Worm (Caenorhabditis elegans) whole organism, L4/young adult: ENCODE data around the gene F01E11.3.

Experiments used
- W03F9.2 ChIP-seq: fragments of 150-350 bp; optimal IDR thresholded peaks from 2 replicates; lab custom pipeline; 2014; ENCODE audit warnings: missing biosample characterization, missing genetic modification characterization
- dao-5 ChIP-seq: sonication (generic microtip); optimal IDR thresholded peaks from 2 replicates; lab custom pipeline; 2016; ENCODE audit warnings: missing genotype, missing genetic modification characterization, moderate library complexity, missing compliant biosample characterization
- him-1 ChIP-seq: sonication (generic microtip); optimal IDR thresholded peaks from 2 replicates; lab custom pipeline; 2016; ENCODE audit warnings: missing genotype, missing genetic modification reagents, missing genetic modification characterization, missing compliant biosample characterization

F01E11.3 gene

DNA sequence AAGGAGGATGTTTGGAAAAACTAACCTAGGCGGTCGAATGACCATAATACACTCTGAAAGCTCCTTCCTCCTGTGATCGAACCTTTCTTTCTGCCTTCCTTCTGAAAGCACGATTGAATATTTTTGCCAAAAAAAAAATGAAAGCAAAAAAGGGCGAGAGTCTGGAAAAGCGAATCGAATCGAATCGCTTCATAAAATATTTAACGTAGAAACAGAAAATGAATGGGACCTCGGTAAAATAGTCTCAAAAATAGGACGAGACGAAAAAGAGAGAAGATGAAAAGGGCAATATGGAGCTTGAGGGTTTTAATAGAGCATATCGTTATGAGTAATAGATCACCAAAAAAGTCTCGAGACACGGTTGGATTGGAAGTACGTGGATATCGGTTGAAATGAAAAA is 10.9 kb upstream of the F01E11.3 start, which contains the start of gene inx-1:
Gene inx-1 (minus strand): TSS at position 101 of the 400 bp plus-strand sequence.
- TF ChIP-seq W03F9.2 (no peak), dao-5 (tag; lab: Kevin White, UChicago) (no peak), him-1 (tag; lab: Kevin White, UChicago) (no peak)

DNA sequence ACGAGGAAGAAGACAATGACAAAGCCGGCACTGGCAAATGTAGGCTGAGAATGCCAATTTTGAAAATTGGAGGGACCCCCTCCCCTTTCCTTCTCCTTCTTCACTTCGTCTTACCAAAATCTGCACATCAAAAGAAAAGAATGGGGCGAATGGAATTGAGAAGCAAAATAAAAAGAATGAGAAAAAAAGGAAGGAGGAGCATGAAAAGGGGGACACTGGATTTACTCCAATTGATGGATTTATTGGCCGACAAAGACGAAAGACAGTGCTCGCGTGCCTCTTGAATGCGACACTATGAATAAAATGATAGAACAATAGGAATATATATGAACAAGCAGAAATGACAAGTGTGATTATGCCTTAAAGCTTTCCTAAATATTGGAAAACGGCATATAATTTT is 8.2 kb upstream of the F01E11.3 start:
- no peak for TF ChIP-seq dao-5 (tag; lab: Kevin White, UChicago)
- no peak for TF ChIP-seq him-1 (tag; lab: Kevin White, UChicago)
- TF ChIP-seq W03F9.2: no peak

DNA sequence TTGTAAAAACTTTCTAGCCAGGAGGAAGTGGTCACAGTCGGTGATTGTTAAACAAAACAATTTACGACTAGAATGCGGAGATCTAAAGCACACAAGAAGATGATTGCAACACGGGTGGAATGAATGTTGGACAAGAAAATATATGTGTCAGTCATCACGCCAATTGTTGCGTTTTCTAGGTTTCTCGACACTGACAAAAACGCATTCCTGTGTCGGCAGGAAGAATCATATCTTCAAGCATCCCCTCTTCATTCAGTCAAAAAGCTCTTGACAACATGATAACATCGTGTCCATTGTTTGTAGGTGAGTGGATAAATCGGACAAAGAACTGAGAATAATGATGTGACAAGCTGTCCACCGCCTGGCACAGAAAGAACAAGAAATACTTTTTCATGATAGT is 7.6 kb upstream of the F01E11.3 start:
- TF ChIP-seq him-1 (tag; lab: Kevin White, UChicago) (no peak), dao-5 (tag; lab: Kevin White, UChicago) (no peak), W03F9.2 (no peak)

DNA sequence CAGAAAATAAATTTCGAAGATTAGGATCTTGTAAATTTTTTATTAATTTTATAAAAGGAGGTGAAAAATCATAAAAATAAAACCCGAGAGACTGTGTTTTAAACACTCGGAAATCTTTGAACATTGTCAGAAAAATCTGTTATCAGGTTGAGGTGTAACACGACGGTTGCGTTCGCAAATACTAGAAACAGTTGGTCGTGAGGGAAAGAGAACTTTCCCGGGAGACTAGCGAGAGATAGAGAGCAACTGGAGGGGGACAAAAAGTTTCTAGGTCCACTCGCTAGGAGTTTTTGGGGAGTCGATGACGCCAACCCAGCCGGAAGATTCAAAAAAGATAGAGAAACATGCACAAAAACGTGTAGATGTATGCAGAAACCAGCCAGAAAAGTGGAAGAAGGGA is 4.8 kb upstream of the F01E11.3 start:
- TF ChIP-seq dao-5 (tag; lab: Kevin White, UChicago) (no peak), him-1 (tag; lab: Kevin White, UChicago) (no peak), W03F9.2 (no peak)

DNA sequence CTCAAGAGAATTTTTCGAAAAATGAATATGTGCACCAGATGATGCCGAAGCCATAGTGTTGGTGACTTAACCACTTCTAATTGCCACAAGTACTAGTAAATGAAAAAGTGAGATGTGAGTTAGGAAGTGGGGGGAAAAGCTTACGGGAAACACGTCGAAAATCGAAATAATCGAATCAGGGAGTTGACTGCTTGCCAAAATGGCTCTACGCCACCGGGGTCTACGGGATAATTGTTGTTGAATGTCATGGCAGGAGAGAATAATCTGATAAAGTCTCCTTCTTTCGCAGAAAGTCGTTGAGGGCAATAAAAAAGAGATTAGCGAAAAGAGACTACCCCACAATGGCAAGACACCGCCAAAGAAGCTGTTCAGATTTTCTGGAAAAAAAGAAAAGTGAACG is 3.3 kb upstream of the F01E11.3 start:
- no peak for TF ChIP-seq dao-5 (tag; lab: Kevin White, UChicago)
- TF ChIP-seq him-1 (tag; lab: Kevin White, UChicago): no peak
- no peak for TF ChIP-seq W03F9.2

DNA sequence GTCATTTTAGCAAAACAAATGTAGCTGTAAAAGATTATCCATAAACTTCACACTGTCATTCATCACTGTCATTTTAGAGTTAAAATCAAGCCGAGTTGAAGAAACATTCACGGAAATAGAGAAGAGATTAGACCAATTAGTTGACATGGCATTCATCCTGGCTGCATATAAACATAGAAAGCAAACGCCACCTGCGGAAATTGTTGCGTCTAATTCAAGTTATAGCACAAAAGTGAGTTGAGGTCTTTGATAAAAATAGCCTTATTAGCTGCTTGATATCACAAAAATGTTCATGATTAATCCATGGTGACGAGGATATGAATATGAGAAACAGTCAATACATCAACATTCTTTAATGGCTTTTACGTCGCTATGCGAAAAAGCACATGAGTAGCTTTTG is 1.4 kb downstream of the F01E11.3 start:
- TF ChIP-seq him-1 (tag; lab: Kevin White, UChicago) (no peak), dao-5 (tag; lab: Kevin White, UChicago) (no peak), W03F9.2 (no peak)

DNA sequence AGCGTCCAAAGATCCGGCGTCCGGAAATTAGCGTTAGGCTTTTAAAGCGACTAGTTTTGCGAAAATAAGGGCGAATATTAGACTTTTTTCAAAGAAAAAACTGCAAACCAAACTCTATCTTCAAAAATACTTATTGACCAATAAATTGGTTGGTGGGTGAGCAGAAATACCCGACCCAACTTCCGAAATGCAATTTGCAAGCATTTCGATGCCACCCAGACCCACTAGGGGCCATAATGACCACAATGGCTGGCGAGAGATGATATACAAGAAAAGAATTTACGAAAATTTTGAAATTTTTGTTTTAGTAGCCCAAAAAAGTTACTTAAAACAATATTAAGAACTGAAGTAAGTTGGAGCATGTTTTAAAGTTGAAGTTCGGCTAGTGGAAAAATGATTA is 3.0 kb downstream of the F01E11.3 start:
- no peak for TF ChIP-seq him-1 (tag; lab: Kevin White, UChicago)

DNA sequence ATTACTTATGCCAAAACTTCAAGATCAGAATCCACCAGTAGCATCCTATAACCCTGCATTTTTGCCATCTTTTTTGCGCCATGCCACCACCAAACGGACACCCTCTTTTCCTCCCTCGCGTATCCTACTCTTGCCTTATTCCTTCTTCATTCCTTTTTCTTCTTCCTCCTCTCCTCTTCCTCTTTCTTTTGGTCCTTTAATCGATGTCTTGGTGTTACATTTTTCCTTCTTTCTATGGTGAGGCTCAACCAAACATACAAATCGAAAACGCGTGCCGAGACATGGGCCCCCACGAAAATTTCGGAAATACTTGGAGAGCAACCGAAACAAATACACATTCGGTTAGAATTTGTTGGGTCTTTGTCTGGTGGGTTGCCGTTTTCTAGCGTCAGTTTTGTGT is 4.1 kb downstream of the F01E11.3 start:
- TF ChIP-seq W03F9.2 (no peak), dao-5 (tag; lab: Kevin White, UChicago) (no peak), him-1 (tag; lab: Kevin White, UChicago) (no peak)

DNA sequence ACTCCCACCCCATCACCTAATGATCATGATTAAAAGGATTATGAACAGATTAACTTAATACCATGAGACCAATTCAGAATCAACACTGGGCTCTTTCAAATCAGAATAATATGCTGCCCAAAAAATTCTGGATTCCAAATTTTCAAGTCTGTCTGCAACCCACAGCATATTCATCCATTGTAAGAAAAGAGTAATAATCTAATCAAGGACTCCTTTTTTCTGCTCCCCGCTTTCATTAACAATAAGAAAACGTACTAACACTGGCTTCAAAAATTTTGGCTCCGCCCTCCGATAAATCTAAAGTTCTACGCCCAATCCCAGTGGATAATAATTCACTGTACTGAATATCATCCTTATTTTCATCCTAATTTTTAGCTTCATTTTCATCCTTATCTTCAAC is 21.1 kb downstream of the F01E11.3 start:
- no peak for TF ChIP-seq dao-5 (tag; lab: Kevin White, UChicago)
- TF ChIP-seq him-1 (tag; lab: Kevin White, UChicago): no peak
- TF ChIP-seq W03F9.2: no peak

DNA sequence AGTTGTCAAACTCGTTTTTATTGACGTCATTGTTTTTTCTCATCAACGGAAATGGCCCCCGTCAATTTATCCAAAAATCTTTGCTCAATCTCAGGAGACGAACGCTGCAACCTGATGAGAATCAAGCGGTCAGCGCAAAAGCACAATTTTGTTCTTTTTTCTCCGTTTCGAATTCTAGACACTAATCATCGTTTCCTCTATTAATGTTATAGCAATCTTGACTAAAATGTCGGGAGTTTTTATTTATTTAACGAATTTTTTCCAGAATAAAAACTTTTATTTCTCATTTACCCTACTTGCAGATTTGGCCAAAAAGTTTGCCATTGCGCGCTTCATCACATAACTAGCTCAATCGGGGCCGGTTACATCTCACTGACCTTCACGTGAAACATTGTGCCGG is 22.2 kb downstream of the F01E11.3 start, which contains the start of gene F01E11.18:
Gene F01E11.18 (plus strand): TSS at position 301 of the 400 bp plus-strand sequence.
- TF ChIP-seq him-1 (tag; lab: Kevin White, UChicago) (no peak), W03F9.2 (no peak), dao-5 (tag; lab: Kevin White, UChicago) (no peak)

DNA sequence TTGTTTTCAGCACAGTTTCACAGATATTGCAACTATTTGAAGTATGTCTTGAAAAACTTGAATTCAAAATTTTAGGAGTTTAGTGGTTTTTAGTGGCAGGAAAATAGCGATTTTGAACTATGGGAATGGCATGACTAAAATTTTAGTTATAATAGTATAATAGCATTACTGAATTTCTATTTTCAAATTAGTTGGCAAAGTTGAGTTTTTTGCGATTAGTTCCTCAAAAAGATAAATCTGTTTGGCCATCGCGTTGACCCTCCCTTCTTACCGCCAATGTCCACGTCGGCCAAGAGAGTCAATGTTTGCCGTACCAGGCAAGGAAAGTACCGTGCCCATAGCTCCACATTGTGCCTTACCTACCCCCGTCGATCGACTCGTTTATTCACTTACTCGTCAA is 24.3 kb downstream of the F01E11.3 start, which contains the start of gene ugt-57:
Gene ugt-57 (plus strand): TSS at position 301 of the 400 bp plus-strand sequence.
- no peak for TF ChIP-seq dao-5 (tag; lab: Kevin White, UChicago)
- TF ChIP-seq him-1 (tag; lab: Kevin White, UChicago): no peak
- no peak for TF ChIP-seq W03F9.2

DNA sequence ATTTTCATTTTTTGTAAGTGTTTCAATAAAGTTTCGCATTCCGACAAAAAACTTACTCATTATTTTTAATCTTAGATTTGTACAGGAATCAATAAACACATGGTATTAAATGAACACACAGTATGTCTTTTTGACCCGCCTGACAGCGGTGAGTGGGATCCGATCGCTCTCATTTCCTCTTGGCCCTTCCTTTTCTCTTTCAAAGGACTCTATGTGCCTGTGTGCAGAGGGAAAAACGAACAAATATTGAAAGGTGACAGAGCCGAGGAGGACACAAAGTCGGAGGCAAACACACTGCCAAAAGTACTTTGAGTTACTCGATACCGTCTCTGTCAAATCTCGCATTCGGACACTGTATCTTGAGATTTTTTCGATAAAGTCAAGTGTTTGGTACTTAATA is 29.3 kb downstream of the F01E11.3 start, which contains the start of the genes F01E11.20 and tsp-16:
Gene F01E11.20 (minus strand): TSS at position 101 of the 400 bp plus-strand sequence.
Gene tsp-16 (minus strand): TSS at position 173 of the 400 bp plus-strand sequence.
- TF ChIP-seq W03F9.2 (no peak), dao-5 (tag; lab: Kevin White, UChicago) (no peak), him-1 (tag; lab: Kevin White, UChicago) (no peak)

DNA sequence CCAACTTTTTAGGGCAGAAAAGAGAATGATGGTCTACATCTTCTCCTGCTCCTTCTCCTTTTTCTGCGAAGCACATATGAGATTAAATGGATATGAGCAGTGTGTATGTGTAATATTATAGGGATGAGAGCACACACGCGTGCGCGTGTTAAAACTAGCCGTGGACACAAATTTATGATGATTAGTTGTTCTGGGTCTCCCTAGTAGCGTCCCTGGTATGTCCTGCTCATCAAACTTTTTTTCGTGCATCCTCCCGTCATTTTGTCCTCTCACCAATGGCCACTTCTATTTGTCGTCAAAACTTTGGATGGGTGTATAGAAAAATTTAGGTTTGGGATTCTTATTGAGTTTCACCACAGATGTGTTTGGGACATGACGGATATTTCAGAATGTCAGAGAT is 34.8 kb downstream of the F01E11.3 start:
- TF ChIP-seq him-1 (tag; lab: Kevin White, UChicago) (no peak), W03F9.2 (no peak), dao-5 (tag; lab: Kevin White, UChicago) (no peak)

DNA sequence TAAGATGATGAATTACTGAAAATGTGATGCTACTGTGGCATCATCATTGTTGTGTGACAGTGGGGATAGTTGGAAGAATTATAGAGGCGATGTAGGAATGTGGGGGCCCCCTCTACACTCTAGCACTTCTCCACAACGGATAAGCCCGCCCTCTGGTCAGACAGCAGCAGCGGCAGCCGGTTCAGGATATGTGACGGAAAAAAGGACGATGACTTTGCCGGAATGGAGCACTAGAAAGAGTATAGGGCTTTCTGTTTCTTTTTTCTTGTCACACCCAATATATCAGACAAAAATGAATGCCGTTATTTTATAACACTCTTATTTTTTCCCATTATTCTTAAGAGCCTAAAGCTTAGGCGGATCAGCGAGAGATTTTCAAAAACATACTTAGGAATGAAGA is 38.3 kb downstream of the F01E11.3 start, which contains the start of gene tyra-2:
Gene tyra-2 (minus strand): TSS at position 101 of the 400 bp plus-strand sequence.
- TF ChIP-seq dao-5 (tag; lab: Kevin White, UChicago) (no peak), W03F9.2 (no peak), him-1 (tag; lab: Kevin White, UChicago) (no peak)

DNA sequence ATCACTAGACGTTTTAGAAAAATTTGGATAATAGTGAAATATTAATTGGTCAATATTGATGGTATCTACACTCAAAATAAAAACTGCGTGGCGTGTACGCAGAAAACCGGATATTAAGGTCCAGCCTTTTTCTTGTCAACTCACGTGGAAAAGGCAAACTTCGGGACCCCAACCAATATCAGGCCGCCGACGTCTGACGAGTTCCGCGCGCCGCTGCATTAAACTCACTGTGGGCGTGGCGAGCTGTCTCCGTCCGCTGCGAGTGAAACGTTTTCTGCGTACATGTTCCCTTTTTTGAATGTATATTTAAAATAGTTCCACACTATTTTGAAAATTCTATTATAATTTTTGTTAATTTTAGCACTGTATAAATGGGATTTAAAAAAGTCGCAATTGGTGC is 38.8 kb downstream of the F01E11.3 start:
- no peak for TF ChIP-seq W03F9.2
- TF ChIP-seq dao-5 (tag; lab: Kevin White, UChicago): no peak
- TF ChIP-seq him-1 (tag; lab: Kevin White, UChicago): no peak
